Fruit fly (Drosophila melanogaster): Measurements from ENCODE around the gene Larp4B.

DNA sequence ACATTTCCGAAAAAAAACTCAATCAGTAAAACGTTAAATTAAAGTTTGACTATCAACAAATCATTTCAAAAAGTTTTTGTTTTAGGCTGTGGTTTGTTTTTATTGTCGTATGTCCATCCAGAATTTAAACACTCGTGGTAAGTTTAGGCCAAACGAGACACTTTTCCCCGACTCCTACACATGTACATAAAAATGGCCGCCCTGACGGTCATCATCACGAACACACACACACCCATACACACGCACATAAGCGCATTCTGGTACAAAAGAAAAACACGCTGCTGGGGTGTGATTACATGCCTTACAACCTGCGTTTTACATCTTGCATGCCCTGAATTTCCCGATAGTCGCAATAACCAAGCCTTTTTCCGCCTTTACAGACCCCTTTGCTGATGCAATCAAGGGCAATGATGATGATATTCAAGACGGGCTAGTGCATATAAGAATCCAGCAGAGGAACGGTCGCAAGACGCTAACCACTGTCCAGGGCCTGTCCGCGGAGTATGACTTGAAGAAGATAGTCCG is 1.2 kb upstream of the Larp4B start:
- TF ChIP-seq CG4496 (GFP tag; IDR thresholded peaks at IDR 0.05) (no peak), fd96Ca (GFP tag; IDR thresholded peaks at IDR 0.05) (no peak), CG8159 (tag; optimal IDR thresholded peaks at IDR 0.05) (no peak)
